Fruit fly (Drosophila melanogaster) whole organism, embryonic: ENCODE measurements around the gene CG3036.

Experiments
- Adf1 ChIP-seq: fragments of 200-800 bp; sonication (Bioruptor generic); IDR thresholded peaks from 2 replicates; pipeline ENCODE4 v1.3.6; 2022; ENCODE audit warnings: missing biosample characterization, missing genetic modification characterization
- Asciz ChIP-seq: fragments of 200-800 bp; sonication (Bioruptor generic); optimal IDR thresholded peaks from 2 replicates; lab custom pipeline; 2017; ENCODE audit warnings: missing biosample characterization, mild to moderate bottlenecking, missing genetic modification characterization, missing genetic modification reagents
- B-H1 ChIP-seq: fragments of 200-800 bp; sonication (Bioruptor generic); IDR thresholded peaks from 3 replicates; pipeline ENCODE4 v1.3.6; 2022; ENCODE audit warnings: missing biosample characterization, missing genetic modification characterization
- Bdp1 ChIP-seq: fragments of 200-800 bp; sonication (Bioruptor generic); optimal IDR thresholded peaks from 3 replicates; lab custom pipeline; 2016; ENCODE audit warnings: missing biosample characterization, missing genetic modification characterization
- BtbVII ChIP-seq: fragments of 200-800 bp; sonication (Bioruptor generic); optimal IDR thresholded peaks from 3 replicates; lab custom pipeline; 2017; ENCODE audit warnings: missing biosample characterization, mild to moderate bottlenecking, missing genetic modification characterization
- CG10654 ChIP-seq: fragments of 200-800 bp; sonication (Bioruptor generic); optimal IDR thresholded peaks from 2 replicates; lab custom pipeline; 2016; ENCODE audit warnings: missing biosample characterization, missing genetic modification characterization
- CG12744 ChIP-seq: fragments of 200-800 bp; sonication (Bioruptor generic); optimal IDR thresholded peaks from 2 replicates; lab custom pipeline; 2016; ENCODE audit warnings: missing biosample characterization, missing genetic modification characterization
- CG13123 ChIP-seq: fragments of 200-800 bp; sonication (Bioruptor generic); optimal IDR thresholded peaks from 2 replicates; lab custom pipeline; 2016; ENCODE audit warnings: missing biosample characterization, missing genetic modification characterization
- CG16779 ChIP-seq: fragments of 200-800 bp; sonication (Bioruptor generic); IDR thresholded peaks from 2 replicates; pipeline ENCODE4 v1.3.6; 2022; ENCODE audit warnings: missing biosample characterization, missing genetic modification characterization
- CG17568 ChIP-seq: fragments of 200-800 bp; sonication (Bioruptor generic); optimal IDR thresholded peaks from 2 replicates; lab custom pipeline; 2018; ENCODE audit warnings: missing biosample characterization, mild to moderate bottlenecking, missing genetic modification characterization, moderate library complexity
- CG1792 ChIP-seq: fragments of 200-800 bp; sonication (Bioruptor generic); optimal IDR thresholded peaks from 2 replicates; lab custom pipeline; 2016; ENCODE audit warnings: missing biosample characterization, missing genetic modification characterization
- CG2116 ChIP-seq: fragments of 200-800 bp; sonication (Bioruptor generic); optimal IDR thresholded peaks from 3 replicates; lab custom pipeline; 2018; ENCODE audit warnings: missing biosample characterization, mild to moderate bottlenecking, missing genetic modification characterization
- CG3163 ChIP-seq: fragments of 200-800 bp; sonication (Bioruptor generic); optimal IDR thresholded peaks from 3 replicates; lab custom pipeline; 2016; ENCODE audit warnings: missing biosample characterization, missing genetic modification characterization
- CG3407 ChIP-seq: fragments of 200-800 bp; sonication (Bioruptor generic); optimal IDR thresholded peaks from 2 replicates; lab custom pipeline; 2018; ENCODE audit warnings: missing biosample characterization, mild to moderate bottlenecking, missing genetic modification characterization
- CG6254 ChIP-seq: fragments of 200-800 bp; sonication (Bioruptor generic); optimal IDR thresholded peaks from 3 replicates; lab custom pipeline; 2017; ENCODE audit warnings: mild to moderate bottlenecking, missing biosample characterization, missing genetic modification reagents, missing genetic modification characterization
- CG6272 ChIP-seq: fragments of 200-800 bp; sonication (Bioruptor generic); IDR thresholded peaks from 2 replicates; pipeline ENCODE4 v1.3.6; 2022; ENCODE audit warnings: missing biosample characterization, missing genetic modification characterization
- CG6654 ChIP-seq: fragments of 200-800 bp; sonication (Bioruptor generic); optimal IDR thresholded peaks from 2 replicates; lab custom pipeline; 2017; ENCODE audit warnings: missing biosample characterization, mild to moderate bottlenecking, missing genetic modification characterization
- CG6791 ChIP-seq: fragments of 200-800 bp; sonication (Bioruptor generic); IDR thresholded peaks from 3 replicates; pipeline ENCODE4 v1.3.6; 2022; ENCODE audit warnings: missing biosample characterization, missing genetic modification characterization; ENCODE audit not compliant: partially characterized antibody
- CG8359 ChIP-seq: fragments of 200-800 bp; sonication (Bioruptor generic); optimal IDR thresholded peaks from 2 replicates; lab custom pipeline; 2017; ENCODE audit warnings: missing biosample characterization, mild to moderate bottlenecking, missing genetic modification characterization, borderline replicate concordance
- CkIIα-i1 ChIP-seq: fragments of 200-800 bp; sonication (Bioruptor generic); IDR thresholded peaks from 2 replicates; pipeline ENCODE4 v1.3.6; 2022; ENCODE audit warnings: missing biosample characterization, missing genetic modification characterization
- Dbx ChIP-seq: fragments of 200-800 bp; sonication (Bioruptor generic); IDR thresholded peaks from 3 replicates; pipeline ENCODE4 v1.3.6; 2022; ENCODE audit warnings: missing biosample characterization, missing genetic modification characterization
- Deaf1 ChIP-seq: fragments of 200-800 bp; optimal IDR thresholded peaks from 3 replicates; lab custom pipeline; 2019; ENCODE audit warnings: missing biosample characterization, mild to moderate bottlenecking, missing genetic modification characterization, moderate library complexity
- ERR ChIP-seq: fragments of 200-800 bp; sonication (Bioruptor generic); optimal IDR thresholded peaks from 2 replicates; lab custom pipeline; 2016; ENCODE audit warnings: missing biosample characterization, missing genetic modification characterization
- HLH3B ChIP-seq: fragments of 200-800 bp; sonication (Bioruptor generic); IDR thresholded peaks from 2 replicates; pipeline ENCODE4 v1.3.6; 2022; ENCODE audit warnings: missing biosample characterization, missing genetic modification characterization
- Hsf ChIP-seq: fragments of 200-800 bp; sonication (Bioruptor generic); optimal IDR thresholded peaks from 3 replicates; lab custom pipeline; 2016; ENCODE audit warnings: missing biosample characterization, missing genetic modification characterization
- Jarid2 ChIP-seq: fragments of 200-800 bp; sonication (Bioruptor generic); optimal IDR thresholded peaks from 3 replicates; lab custom pipeline; 2017; ENCODE audit warnings: mild to moderate bottlenecking, missing biosample characterization, missing genetic modification reagents, missing genetic modification characterization
- NfI ChIP-seq: fragments of 200-800 bp; sonication (Bioruptor generic); optimal IDR thresholded peaks from 3 replicates; lab custom pipeline; 2018; ENCODE audit warnings: missing biosample characterization, mild to moderate bottlenecking, missing genetic modification characterization, moderate library complexity
- Rfx ChIP-seq: fragments of 200-800 bp; sonication (Bioruptor generic); IDR thresholded peaks from 2 replicates; pipeline ENCODE4 v1.3.6; 2022; ENCODE audit warnings: missing biosample characterization, missing genetic modification characterization
- TFAM ChIP-seq: fragments of 200-800 bp; sonication (Bioruptor generic); optimal IDR thresholded peaks from 2 replicates; lab custom pipeline; 2017; ENCODE audit warnings: missing biosample characterization, missing genetic modification characterization, inconsistent platforms
- Usf ChIP-seq: fragments of 200-800 bp; sonication (Bioruptor generic); optimal IDR thresholded peaks from 2 replicates; lab custom pipeline; 2017; ENCODE audit warnings: missing genotype, missing biosample characterization, missing genetic modification characterization
- Xbp1 ChIP-seq: fragments of 200-800 bp; sonication (Bioruptor generic); optimal IDR thresholded peaks from 3 replicates; lab custom pipeline; 2016; ENCODE audit warnings: missing biosample characterization, mild to moderate bottlenecking, missing genetic modification characterization
- Xrp1 ChIP-seq: fragments of 200-800 bp; sonication (Bioruptor generic); IDR thresholded peaks from 2 replicates; pipeline ENCODE4 v1.3.6; 2022; ENCODE audit warnings: missing biosample characterization, missing genetic modification characterization
- YL-1 ChIP-seq: fragments of 200-800 bp; sonication (Bioruptor generic); optimal IDR thresholded peaks from 3 replicates; lab custom pipeline; 2017; ENCODE audit warnings: missing biosample characterization, mild to moderate bottlenecking, missing genetic modification characterization
- ci ChIP-seq: fragments of 200-800 bp; sonication (Bioruptor generic); IDR thresholded peaks from 3 replicates; pipeline ENCODE4 v1.3.6; 2022; ENCODE audit warnings: missing biosample characterization, missing genetic modification characterization
- croc ChIP-seq: fragments of 200-800 bp; sonication (Bioruptor generic); conservative IDR thresholded peaks from 3 replicates; pipeline ENCODE4 v1.3.6; 2022; ENCODE audit warnings: missing biosample characterization, missing genetic modification characterization
- dimm ChIP-seq: fragments of 200-800 bp; sonication (Bioruptor generic); IDR thresholded peaks from 2 replicates; pipeline ENCODE4 v1.3.6; 2022; ENCODE audit warnings: missing biosample characterization, missing genetic modification characterization
- dpn ChIP-seq, 2 experiments: fragments of 200-800 bp; sonication (Bioruptor generic); optimal IDR thresholded peaks; 3 replicates each; lab custom pipeline; 2016; ENCODE audit warnings: missing biosample characterization in 2 of 2, missing genetic modification characterization in 2 of 2
- esg ChIP-seq: fragments of 200-800 bp; sonication (Bioruptor generic); conservative IDR thresholded peaks from 2 replicates; pipeline ENCODE4 v1.3.6; 2022; ENCODE audit warnings: missing biosample characterization, missing genetic modification characterization
- fru ChIP-seq: fragments of >200 bp; optimal IDR thresholded peaks from 2 replicates; lab custom pipeline; 2017
- grn ChIP-seq: fragments of 200-800 bp; sonication (Bioruptor generic); optimal IDR thresholded peaks from 3 replicates; lab custom pipeline; 2017; ENCODE audit warnings: missing biosample characterization, missing genetic modification characterization
- gsb-n ChIP-seq: fragments of 200-800 bp; sonication (Bioruptor generic); optimal IDR thresholded peaks from 3 replicates; lab custom pipeline; 2018; ENCODE audit warnings: missing biosample characterization, mild to moderate bottlenecking, missing genetic modification characterization
- ken ChIP-seq: fragments of 200-800 bp; sonication (Bioruptor generic); IDR thresholded peaks from 3 replicates; pipeline ENCODE4 v1.3.6; 2022; ENCODE audit warnings: missing biosample characterization, missing genetic modification characterization
- pnt ChIP-seq: fragments of 200-800 bp; sonication (Bioruptor generic); optimal IDR thresholded peaks from 3 replicates; lab custom pipeline; 2016; ENCODE audit warnings: missing biosample characterization, missing genetic modification characterization
- pzg ChIP-seq: fragments of 200-800 bp; sonication (Bioruptor generic); optimal IDR thresholded peaks from 3 replicates; lab custom pipeline; 2018; ENCODE audit warnings: missing biosample characterization, mild to moderate bottlenecking, missing genetic modification characterization, moderate library complexity
- repo ChIP-seq: fragments of 200-800 bp; sonication (Bioruptor generic); optimal IDR thresholded peaks from 2 replicates; lab custom pipeline; 2016; ENCODE audit warnings: missing biosample characterization, missing genetic modification characterization
- rib ChIP-seq: fragments of 200-800 bp; sonication (Bioruptor generic); IDR thresholded peaks from 2 replicates; pipeline ENCODE4 v1.3.6; 2022; ENCODE audit warnings: missing biosample characterization, missing genetic modification characterization
- slou ChIP-seq: fragments of 200-800 bp; sonication (Bioruptor generic); optimal IDR thresholded peaks from 3 replicates; lab custom pipeline; 2016; ENCODE audit warnings: missing biosample characterization, missing genetic modification characterization
- sqz ChIP-seq: fragments of 200-800 bp; sonication (Bioruptor generic); optimal IDR thresholded peaks from 3 replicates; lab custom pipeline; 2018; ENCODE audit warnings: missing biosample characterization, mild to moderate bottlenecking, missing genetic modification characterization
- tio ChIP-seq: fragments of 200-800 bp; sonication (Bioruptor generic); optimal IDR thresholded peaks from 2 replicates; lab custom pipeline; 2017; ENCODE audit warnings: missing biosample characterization, missing genetic modification characterization, inconsistent platforms
- wdn ChIP-seq: fragments of 200-800 bp; sonication (Bioruptor generic); IDR thresholded peaks from 2 replicates; pipeline ENCODE4 v1.3.6; 2022; ENCODE audit warnings: missing biosample characterization, missing genetic modification characterization
- zfh1 ChIP-seq: fragments of 200-800 bp; sonication (Bioruptor generic); IDR thresholded peaks from 3 replicates; pipeline ENCODE4 v1.3.6; 2022; ENCODE audit warnings: missing biosample characterization, missing genetic modification characterization

CG3036 gene

dm6 chr2L:4847191-4847853, 44.6 kb upstream of the CG3036 start, which contains the start of the genes mxt and CG11927 (continued):
- TF ChIP-seq repo (GFP tag; lab: Kevin White, UChicago) (no peak), TFAM (no peak), CG6254 (GFP tag; lab: Kevin White, UChicago) (no peak), fru (lab: Kevin White, UChicago) (no peak), BtbVII (GFP tag; lab: Kevin White, UChicago) (no peak), CG6791 (GFP tag; lab: Robert Waterston, UW) (peak; percentile 82), wdn (0 out of 2 replicates have a peak, but pooled peaks have one; percentile 32), dimm (GFP tag; lab: Robert Waterston, UW) (no peak), pzg (peak; percentile 45), NfI (GFP tag; lab: Kevin White, UChicago) (peak; percentile 53), CG13123 (GFP tag; lab: Kevin White, UChicago) (no peak), gsb-n (tag; lab: Kevin White, UChicago) (no peak), croc (GFP tag; lab: Robert Waterston, UW) (no peak), Hsf (peak; percentile 50), CG8359 (GFP tag; lab: Kevin White, UChicago) (no peak), esg (GFP tag; lab: Robert Waterston, UW) (peak; percentile 30; the same call in 1 of the 2 replicates), sqz (no peak), CG1792 (GFP tag; lab: Kevin White, UChicago) (peak; percentile 15), Asciz (GFP tag; lab: Kevin White, UChicago) (no peak), Xbp1 (peak; percentile 66), grn (no peak), CkIIα-i1 (GFP tag; lab: Robert Waterston, UW) (no peak), CG3163 (peak; percentile 15), B-H1 (GFP tag; lab: Robert Waterston, UW) (no peak), CG17568 (GFP tag; lab: Kevin White, UChicago) (no peak), ken (GFP tag; lab: Robert Waterston, UW) (peak; percentile 64; the same call in 2 of the 3 replicates), Deaf1 (tag; lab: Kevin White, UChicago) (no peak), Rfx (GFP tag; lab: Robert Waterston, UW) (peak; percentile 80), ERR (no peak), CG3407 (GFP tag; lab: Kevin White, UChicago) (no peak), CG2116 (GFP tag; lab: Kevin White, UChicago) (peak; percentile 53), YL-1 (GFP tag; lab: Kevin White, UChicago) (no peak), rib (GFP tag; lab: Robert Waterston, UW) (no peak), ci (GFP tag; lab: Robert Waterston, UW) (peak; percentile 72), CG10654 (GFP tag; lab: Kevin White, UChicago) (peak; percentile 38), CG16779 (GFP tag; lab: Robert Waterston, UW) (no peak), Dbx (GFP tag; lab: Robert Waterston, UW) (no peak), Adf1 (no peak), tio (no peak), CG6272 (GFP tag; lab: Robert Waterston, UW) (peak; percentile 55; the same call in 1 of the 2 replicates), CG12744 (GFP tag; lab: Kevin White, UChicago) (no peak), slou (GFP tag; lab: Kevin White, UChicago) (no peak), Xrp1 (GFP tag; lab: Robert Waterston, UW) (no peak; the same call in 1 of the 2 replicates), Usf (no peak), Bdp1 (GFP tag; lab: Kevin White, UChicago) (no peak), CG6654 (GFP tag; lab: Kevin White, UChicago) (no peak), HLH3B (GFP tag; lab: Robert Waterston, UW) (no peak), dpn (GFP tag; optimal IDR thresholded peaks at IDR 0.05; lab: Kevin White, UChicago) (peak; percentile 58 to 60), Jarid2 (GFP tag; lab: Kevin White, UChicago) (no peak), pnt (peak; percentile 56), zfh1 (GFP tag; lab: Robert Waterston, UW) (peak; percentile 71; the same call in 2 of the 3 replicates)
